Worm (Caenorhabditis elegans): ENCODE measurements around the gene gpcp-1.

ce11 chrX:3102817-3103216 lies 7.6 kb downstream of the gpcp-1 start:
- TF ChIP-seq unc-130 (tag; optimal IDR thresholded peaks at IDR 0.05) (no peak), snpc-4 (tag; optimal IDR thresholded peaks at IDR 0.05) (no peak), nhr-11 (tag; optimal IDR thresholded peaks at IDR 0.05) (no peak), ztf-11 (tag; optimal IDR thresholded peaks at IDR 0.05) (no peak), hpl-2 (GFP tag; optimal IDR thresholded peaks at IDR 0.05) (no peak), irx-1 (tag; optimal IDR thresholded peaks at IDR 0.05) (no peak), ceh-82 (tag; optimal IDR thresholded peaks at IDR 0.05) (no peak), aha-1 (tag; optimal IDR thresholded peaks at IDR 0.05) (no peak)

Measured in whole organism, L1 larva.